Fruit fly (Drosophila melanogaster) whole organism, embryonic: ENCODE data around the gene CG34248.

Experiments used
- Atf3 ChIP-seq: fragments of 200-800 bp; sonication (Bioruptor generic); optimal IDR thresholded peaks from 3 replicates; lab custom pipeline; 2016; ENCODE audit warnings: missing biosample characterization, missing genetic modification characterization
- Bdp1 ChIP-seq: fragments of 200-800 bp; sonication (Bioruptor generic); optimal IDR thresholded peaks from 3 replicates; lab custom pipeline; 2016; ENCODE audit warnings: missing biosample characterization, missing genetic modification characterization
- CG10366 ChIP-seq: fragments of 200-800 bp; sonication (Bioruptor generic); IDR thresholded peaks from 2 replicates; pipeline ENCODE4 v1.3.6; 2022; ENCODE audit warnings: missing biosample characterization, missing genetic modification characterization
- CG12236 ChIP-seq: fragments of 200-800 bp; sonication (Bioruptor generic); optimal IDR thresholded peaks from 2 replicates; lab custom pipeline; 2016; ENCODE audit warnings: missing biosample characterization, missing genetic modification characterization
- CG13424 ChIP-seq: fragments of 200-800 bp; sonication (Bioruptor generic); optimal IDR thresholded peaks from 2 replicates; lab custom pipeline; 2019; ENCODE audit warnings: missing biosample characterization, mild to moderate bottlenecking, missing genetic modification characterization, moderate library complexity
- CG14050 ChIP-seq: fragments of 200-800 bp; sonication (Bioruptor generic); IDR thresholded peaks from 3 replicates; pipeline ENCODE4 v1.3.6; 2022; ENCODE audit warnings: missing biosample characterization, missing genetic modification characterization
- CG14667 ChIP-seq: fragments of 200-800 bp; sonication (Bioruptor generic); IDR thresholded peaks from 2 replicates; pipeline ENCODE4 v1.3.6; 2022; ENCODE audit warnings: missing biosample characterization, missing genetic modification characterization
- CG1603 ChIP-seq: fragments of 200-800 bp; sonication (Bioruptor generic); optimal IDR thresholded peaks from 2 replicates; lab custom pipeline; 2019; ENCODE audit warnings: missing biosample characterization, mild to moderate bottlenecking, missing genetic modification characterization, moderate library complexity
- CG17385 ChIP-seq: fragments of 200-800 bp; sonication (Bioruptor generic); optimal IDR thresholded peaks from 3 replicates; lab custom pipeline; 2018; ENCODE audit warnings: missing biosample characterization, mild to moderate bottlenecking, missing genetic modification characterization
- CG17912 ChIP-seq: fragments of 200-800 bp; sonication (Bioruptor generic); optimal IDR thresholded peaks from 2 replicates; lab custom pipeline; 2018; ENCODE audit warnings: missing biosample characterization, mild to moderate bottlenecking, missing genetic modification characterization
- CG18619 ChIP-seq: fragments of 200-800 bp; sonication (Bioruptor generic); optimal IDR thresholded peaks from 3 replicates; lab custom pipeline; 2017; ENCODE audit warnings: missing biosample characterization, mild to moderate bottlenecking, missing genetic modification characterization
- CG2678 ChIP-seq: fragments of 200-800 bp; sonication (Bioruptor generic); optimal IDR thresholded peaks from 3 replicates; lab custom pipeline; 2019; ENCODE audit warnings: missing biosample characterization, mild to moderate bottlenecking, missing genetic modification characterization, moderate library complexity
- CG5245 ChIP-seq: fragments of 200-800 bp; sonication (Bioruptor generic); optimal IDR thresholded peaks from 3 replicates; lab custom pipeline; 2016; ENCODE audit warnings: missing biosample characterization, missing genetic modification characterization
- CG5953 ChIP-seq: fragments of 200-800 bp; sonication (Bioruptor generic); IDR thresholded peaks from 2 replicates; pipeline ENCODE4 v1.3.6; 2022; ENCODE audit warnings: missing biosample characterization, missing genetic modification characterization
- CG6254 ChIP-seq: fragments of 200-800 bp; sonication (Bioruptor generic); optimal IDR thresholded peaks from 3 replicates; lab custom pipeline; 2017; ENCODE audit warnings: mild to moderate bottlenecking, missing biosample characterization, missing genetic modification reagents, missing genetic modification characterization
- CG6272 ChIP-seq: fragments of 200-800 bp; sonication (Bioruptor generic); IDR thresholded peaks from 2 replicates; pipeline ENCODE4 v1.3.6; 2022; ENCODE audit warnings: missing biosample characterization, missing genetic modification characterization
- CG6765 ChIP-seq: fragments of 200-800 bp; sonication (Bioruptor generic); optimal IDR thresholded peaks from 3 replicates; lab custom pipeline; 2017; ENCODE audit warnings: missing biosample characterization, mild to moderate bottlenecking, missing genetic modification characterization
- CG8359 ChIP-seq: fragments of 200-800 bp; sonication (Bioruptor generic); optimal IDR thresholded peaks from 2 replicates; lab custom pipeline; 2017; ENCODE audit warnings: missing biosample characterization, mild to moderate bottlenecking, missing genetic modification characterization, borderline replicate concordance
- CG8944 ChIP-seq: fragments of 200-800 bp; sonication (Bioruptor generic); optimal IDR thresholded peaks from 3 replicates; lab custom pipeline; 2016; ENCODE audit warnings: missing biosample characterization, missing genetic modification characterization
- Camta ChIP-seq: fragments of 200-800 bp; sonication (Bioruptor generic); optimal IDR thresholded peaks from 2 replicates; lab custom pipeline; 2016; ENCODE audit warnings: missing biosample characterization, missing genetic modification characterization
- CrebB ChIP-seq: fragments of 200-800 bp; sonication (Bioruptor generic); optimal IDR thresholded peaks from 3 replicates; lab custom pipeline; 2018; ENCODE audit warnings: missing biosample characterization, mild to moderate bottlenecking, missing genetic modification characterization
- Dip2 ChIP-seq: fragments of 200-800 bp; sonication (Bioruptor generic); IDR thresholded peaks from 2 replicates; pipeline ENCODE4 v1.3.6; 2022; ENCODE audit warnings: missing biosample characterization, missing genetic modification characterization
- Elba2 ChIP-seq: fragments of 200-800 bp; sonication (Bioruptor generic); optimal IDR thresholded peaks from 3 replicates; lab custom pipeline; 2016; ENCODE audit warnings: missing biosample characterization, missing genetic modification characterization
- Ets65A ChIP-seq: fragments of 200-800 bp; sonication (Bioruptor generic); peaks from one replicate; lab custom pipeline; 2016; ENCODE audit warnings: missing biosample characterization, missing genetic modification characterization
- Gsc ChIP-seq: fragments of 200-800 bp; sonication (Bioruptor generic); IDR thresholded peaks from 2 replicates; pipeline ENCODE4 v1.3.6; 2022; ENCODE audit warnings: missing biosample characterization, missing genetic modification characterization
- HLH54F ChIP-seq: fragments of 200-800 bp; sonication (Bioruptor generic); optimal IDR thresholded peaks from 3 replicates; lab custom pipeline; 2016; ENCODE audit warnings: missing biosample characterization, missing genetic modification characterization
- Hr3 ChIP-seq: fragments of 200-800 bp; sonication (Bioruptor generic); optimal IDR thresholded peaks from 3 replicates; lab custom pipeline; 2016; ENCODE audit warnings: missing biosample characterization, missing genetic modification characterization
- Hr51 ChIP-seq, 2 experiments: fragments of 200-800 bp; sonication (Bioruptor generic); optimal IDR thresholded peaks; 2 replicates in 1 of 2; 3 replicates in 1 of 2; lab custom pipeline; 2016 to 2018; ENCODE audit warnings: missing biosample characterization in 2 of 2, missing genetic modification characterization in 2 of 2, mild to moderate bottlenecking in 1 of 2, moderate library complexity in 1 of 2
- Hr78 ChIP-seq, 2 experiments: fragments of 200-800 bp in 1 of 2; fragments of >200 bp in 1 of 2; sonication (Bioruptor generic) in 1 of 2; optimal IDR thresholded peaks; 2 replicates each; lab custom pipeline; 2017 to 2019; ENCODE audit warnings: missing biosample characterization in 2 of 2, missing genetic modification characterization in 2 of 2, mild to moderate bottlenecking in 1 of 2, moderate library complexity in 1 of 2
- Myb ChIP-seq: fragments of 200-800 bp; sonication (Bioruptor generic); optimal IDR thresholded peaks from 2 replicates; lab custom pipeline; 2016; ENCODE audit warnings: missing biosample characterization, missing genetic modification characterization
- Poxn ChIP-seq: fragments of 200-800 bp; sonication (Bioruptor generic); IDR thresholded peaks from 2 replicates; pipeline ENCODE4 v1.3.6; 2022; ENCODE audit warnings: missing biosample characterization, missing genetic modification characterization
- Ravus ChIP-seq: fragments of 200-800 bp; sonication (Bioruptor generic); IDR thresholded peaks from 2 replicates; pipeline ENCODE4 v1.3.6; 2022; ENCODE audit warnings: missing biosample characterization, missing genetic modification characterization
- Taf1 ChIP-seq: fragments of 200-800 bp; sonication (Bioruptor generic); IDR thresholded peaks from 2 replicates; pipeline ENCODE4 v1.3.6; 2022; ENCODE audit warnings: missing biosample characterization, missing genetic modification characterization
- amos ChIP-seq: fragments of 200-800 bp; sonication (Bioruptor generic); IDR thresholded peaks from 2 replicates; pipeline ENCODE4 v1.3.6; 2022; ENCODE audit warnings: missing biosample characterization, missing genetic modification characterization; ENCODE audit not compliant: partially characterized antibody
- bcd ChIP-seq: fragments of 200-800 bp; sonication (Bioruptor generic); optimal IDR thresholded peaks from 2 replicates; lab custom pipeline; 2017; ENCODE audit warnings: missing biosample characterization, mild to moderate bottlenecking, missing genetic modification characterization
- dan ChIP-seq: fragments of 200-800 bp; sonication (Bioruptor generic); IDR thresholded peaks from 2 replicates; pipeline ENCODE4 v1.3.6; 2022; ENCODE audit warnings: missing biosample characterization, missing genetic modification characterization
- eve ChIP-seq, 2 experiments: fragments of >200 bp; optimal IDR thresholded peaks; 2 replicates each; lab custom pipeline; 2017; ENCODE audit warnings: missing biosample characterization in 2 of 2, missing genetic modification characterization in 2 of 2
- gro ChIP-seq: fragments of 200-800 bp; sonication (Bioruptor generic); optimal IDR thresholded peaks from 2 replicates; lab custom pipeline; 2016; ENCODE audit warnings: missing biosample characterization, missing genetic modification characterization
- lilli ChIP-seq: fragments of 200-800 bp; sonication (Bioruptor generic); optimal IDR thresholded peaks from 3 replicates; lab custom pipeline; 2016; ENCODE audit warnings: missing biosample characterization, missing genetic modification characterization
- odd ChIP-seq: fragments of 200-800 bp; sonication (Bioruptor generic); optimal IDR thresholded peaks from 2 replicates; lab custom pipeline; 2017; ENCODE audit warnings: missing biosample characterization, mild to moderate bottlenecking, missing genetic modification characterization
- pita ChIP-seq: fragments of 200-800 bp; sonication (Bioruptor generic); optimal IDR thresholded peaks from 2 replicates; lab custom pipeline; 2017; ENCODE audit warnings: missing biosample characterization, mild to moderate bottlenecking, missing genetic modification characterization
- sc ChIP-seq, 3 experiments: fragments of >200 bp in 2 of 3; fragments of 200-800 bp in 1 of 3; sonication (Bioruptor generic) in 1 of 3; optimal IDR thresholded peaks; 2 replicates in 2 of 3; 3 replicates in 1 of 3; lab custom pipeline; 2017; ENCODE audit warnings: mild to moderate bottlenecking in 1 of 3, missing biosample characterization in 1 of 3, missing genetic modification characterization in 1 of 3, missing genetic modification reagents in 1 of 3
- schlank ChIP-seq: fragments of 200-800 bp; sonication (Bioruptor generic); optimal IDR thresholded peaks from 2 replicates; lab custom pipeline; 2018; ENCODE audit warnings: missing biosample characterization, mild to moderate bottlenecking, missing genetic modification characterization
- sd ChIP-seq: fragments of 200-800 bp; sonication (Bioruptor generic); optimal IDR thresholded peaks from 3 replicates; lab custom pipeline; 2018; ENCODE audit warnings: missing biosample characterization, mild to moderate bottlenecking, missing genetic modification characterization, moderate library complexity
- slou ChIP-seq: fragments of 200-800 bp; sonication (Bioruptor generic); optimal IDR thresholded peaks from 3 replicates; lab custom pipeline; 2016; ENCODE audit warnings: missing biosample characterization, missing genetic modification characterization
- so ChIP-seq: fragments of 200-800 bp; sonication (Bioruptor generic); IDR thresholded peaks from 3 replicates; pipeline ENCODE4 v1.3.6; 2022; ENCODE audit warnings: missing biosample characterization, missing genetic modification characterization
- stc ChIP-seq: fragments of 200-800 bp; sonication (Bioruptor generic); IDR thresholded peaks from 2 replicates; pipeline ENCODE4 v1.3.6; 2022; ENCODE audit warnings: missing biosample characterization, missing genetic modification characterization
- unc-4 ChIP-seq: fragments of 200-800 bp; sonication (Bioruptor generic); IDR thresholded peaks from 2 replicates; pipeline ENCODE4 v1.3.6; 2022; ENCODE audit warnings: missing biosample characterization, missing genetic modification characterization; ENCODE audit not compliant: partially characterized antibody

The CG34248 gene

DNA sequence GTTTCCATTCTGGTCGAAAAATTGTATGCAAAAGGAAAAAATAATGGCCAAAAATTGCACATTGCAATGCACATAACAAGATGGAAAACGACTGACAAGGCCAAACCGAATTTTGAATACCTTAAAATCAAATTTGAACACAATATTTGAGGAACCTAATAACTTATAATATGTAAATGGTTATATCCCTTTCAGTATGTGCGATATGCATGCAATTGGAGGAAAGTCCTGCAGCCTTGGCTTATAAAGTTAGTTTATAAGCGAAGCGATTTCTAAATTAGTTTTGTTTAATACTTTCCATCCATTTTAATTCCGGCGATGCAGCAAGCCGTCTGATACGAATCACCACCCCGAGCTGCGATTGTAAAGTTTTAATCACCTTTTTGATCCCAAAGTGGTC lies 45.5 kb downstream of the CG34248 start:
- TF ChIP-seq Myb (GFP tag; lab: Kevin White, UChicago) (no peak), CG2678 (no peak), Dip2 (GFP tag; lab: Robert Waterston, UW) (no peak), CG5953 (GFP tag; lab: Robert Waterston, UW) (no peak), unc-4 (GFP tag; lab: Robert Waterston, UW) (no peak), CG6765 (no peak), Ets65A (GFP tag; lab: Kevin White, UChicago) (peak; percentile 46), CG17912 (no peak)

- TF ChIP-seq Gsc (GFP tag; lab: Robert Waterston, UW) = 0 out of 2 replicates have a peak, but pooled peaks have one; percentile 5
- no peak for TF ChIP-seq Hr51 (GFP tag; optimal IDR thresholded peaks at IDR 0.05; lab: Kevin White, UChicago)
- TF ChIP-seq Poxn (GFP tag; lab: Robert Waterston, UW) = no peak
- no peak for TF ChIP-seq Taf1 (GFP tag; lab: Robert Waterston, UW)
- TF ChIP-seq dan = no peak
- no peak for TF ChIP-seq CG13424 (tag; lab: Kevin White, UChicago)
- no peak for TF ChIP-seq Ravus (GFP tag; lab: Robert Waterston, UW)
- TF ChIP-seq CG14050 (GFP tag; lab: Robert Waterston, UW) = no peak
- TF ChIP-seq Hr78 (GFP tag; optimal IDR thresholded peaks at IDR 0.05; lab: Kevin White, UChicago) = no peak
- no peak for TF ChIP-seq sc (optimal IDR thresholded peaks at IDR 0.05; lab: Kevin White, UChicago)
- TF ChIP-seq sc (GFP tag; optimal IDR thresholded peaks at IDR 0.05; lab: Kevin White, UChicago) = no peak
- no peak for TF ChIP-seq Atf3
- no peak for TF ChIP-seq schlank
- peak; percentile 18; the same call in 1 of the 2 replicates for TF ChIP-seq amos (GFP tag; lab: Robert Waterston, UW)
- no peak for TF ChIP-seq bcd (GFP tag; lab: Kevin White, UChicago)
- no peak for TF ChIP-seq CrebB (tag; lab: Kevin White, UChicago)
- no peak for TF ChIP-seq pita (GFP tag; lab: Kevin White, UChicago)
- no peak for TF ChIP-seq CG10366 (GFP tag; lab: Robert Waterston, UW)
- TF ChIP-seq slou (GFP tag; lab: Kevin White, UChicago) = no peak
- no peak for TF ChIP-seq CG12236
- TF ChIP-seq Bdp1 (GFP tag; lab: Kevin White, UChicago) = peak; percentile 64
- no peak for TF ChIP-seq CG14667 (GFP tag; lab: Robert Waterston, UW)
- TF ChIP-seq gro = no peak
- TF ChIP-seq Elba2 (GFP tag; lab: Kevin White, UChicago) = no peak
- no peak for TF ChIP-seq CG18619
- TF ChIP-seq CG1603 (tag; lab: Kevin White, UChicago) = no peak
- TF ChIP-seq stc (GFP tag; lab: Robert Waterston, UW) = no peak
- no peak for TF ChIP-seq CG8359
- 0 out of 2 replicates have a peak, but pooled peaks have one; percentile 24 for TF ChIP-seq CG6272
- no peak for TF ChIP-seq CG5245
- TF ChIP-seq CG8944 (GFP tag; lab: Kevin White, UChicago) = no peak
- no peak for TF ChIP-seq odd
- TF ChIP-seq sd = no peak
- TF ChIP-seq CG17385 (GFP tag; lab: Kevin White, UChicago) = no peak
- no peak for TF ChIP-seq lilli (GFP tag; lab: Kevin White, UChicago)
- TF ChIP-seq CG6254 (GFP tag; lab: Kevin White, UChicago) = peak; percentile 78
- no peak for TF ChIP-seq HLH54F (GFP tag; lab: Kevin White, UChicago)
- TF ChIP-seq Hr3 (GFP tag; lab: Kevin White, UChicago) = no peak
- no peak for TF ChIP-seq Camta (GFP tag; lab: Kevin White, UChicago)
- no peak for TF ChIP-seq so (GFP tag; lab: Robert Waterston, UW)
- no peak for TF ChIP-seq eve (GFP tag; optimal IDR thresholded peaks at IDR 0.05; lab: Kevin White, UChicago)
Measured at dm6 chr3L:16221800-16222199, 48.9 kb downstream of the CG34248 start.
